Worm (Caenorhabditis elegans) whole organism, late embryonic: ENCODE data around the gene Y44A6D.5.

Experiments
- C08G9.2 ChIP-seq: sonication (generic microtip); optimal IDR thresholded peaks from 2 replicates; lab custom pipeline; 2016; ENCODE audit warnings: mild to moderate bottlenecking, missing genetic modification characterization, moderate library complexity, missing compliant biosample characterization
- K09A11.1 ChIP-seq: sonication (generic microtip); optimal IDR thresholded peaks from 2 replicates; lab custom pipeline; 2017; ENCODE audit warnings: antibody characterized with exemption, mild to moderate bottlenecking, missing genetic modification characterization, missing compliant biosample characterization; ENCODE audit not compliant: insufficient read depth
- Y22D7AL.16 ChIP-seq: sonication (generic microtip); optimal IDR thresholded peaks from 2 replicates; lab custom pipeline; 2016; ENCODE audit warnings: missing genetic modification characterization, missing compliant biosample characterization
- ahr-1 ChIP-seq: sonication (generic microtip); optimal IDR thresholded peaks from 2 replicates; lab custom pipeline; 2016; ENCODE audit warnings: missing genetic modification characterization, missing compliant biosample characterization
- ama-1 ChIP-seq: fragments of 150-350 bp; optimal IDR thresholded peaks from 2 replicates; lab custom pipeline; 2014
- ceh-18 ChIP-seq: sonication (generic microtip); optimal IDR thresholded peaks from 2 replicates; lab custom pipeline; 2016; ENCODE audit warnings: missing genetic modification characterization, missing compliant biosample characterization
- ceh-19 ChIP-seq: fragments of 200-800 bp; sonication (Bioruptor generic); optimal IDR thresholded peaks from 2 replicates; lab custom pipeline; 2018; ENCODE audit warnings: mild to moderate bottlenecking, missing genetic modification characterization, missing compliant biosample characterization
- ceh-2 ChIP-seq: sonication (generic microtip); optimal IDR thresholded peaks from 2 replicates; lab custom pipeline; 2016; ENCODE audit warnings: missing genotype, missing genetic modification characterization, missing compliant biosample characterization
- ceh-24 ChIP-seq: sonication (generic microtip); optimal IDR thresholded peaks from 2 replicates; lab custom pipeline; 2016; ENCODE audit warnings: mild to moderate bottlenecking, missing genetic modification characterization, missing compliant biosample characterization
- ceh-30 ChIP-seq: fragments of 150-350 bp; optimal IDR thresholded peaks from 2 replicates; lab custom pipeline; 2014; ENCODE audit warnings: missing biosample characterization, missing genetic modification characterization
- ceh-31 ChIP-seq: sonication (generic microtip); optimal IDR thresholded peaks from 2 replicates; lab custom pipeline; 2016; ENCODE audit warnings: missing genetic modification characterization, missing compliant biosample characterization
- ceh-34 ChIP-seq: sonication (generic microtip); optimal IDR thresholded peaks from 2 replicates; lab custom pipeline; 2016; ENCODE audit warnings: mild to moderate bottlenecking, missing genetic modification characterization, missing compliant biosample characterization
- ceh-45 ChIP-seq: fragments of 200-800 bp; sonication (Bioruptor generic); IDR thresholded peaks from 2 replicates; pipeline ENCODE4 v1.3.6; 2022; ENCODE audit warnings: missing genetic modification reagents, missing genetic modification characterization, missing compliant biosample characterization
- ceh-48 ChIP-seq: sonication (generic microtip); optimal IDR thresholded peaks from 2 replicates; lab custom pipeline; 2016; ENCODE audit warnings: missing genetic modification characterization, inconsistent platforms, missing compliant biosample characterization
- ceh-9 ChIP-seq: sonication (generic microtip); optimal IDR thresholded peaks from 2 replicates; lab custom pipeline; 2016; ENCODE audit warnings: mild to moderate bottlenecking, missing genetic modification characterization, inconsistent platforms, missing compliant biosample characterization
- che-1 ChIP-seq: sonication (generic microtip); optimal IDR thresholded peaks from 2 replicates; lab custom pipeline; 2016; ENCODE audit warnings: mild to moderate bottlenecking, missing genetic modification characterization, missing compliant biosample characterization
- dve-1 ChIP-seq: sonication (generic microtip); optimal IDR thresholded peaks from 2 replicates; lab custom pipeline; 2017; ENCODE audit warnings: antibody characterized with exemption, mild to moderate bottlenecking, missing genetic modification characterization, missing compliant biosample characterization
- elt-2 ChIP-seq: sonication (generic microtip); optimal IDR thresholded peaks from 2 replicates; lab custom pipeline; 2016; ENCODE audit warnings: missing genetic modification reagents, missing genetic modification characterization, missing compliant biosample characterization
- elt-4 ChIP-seq: sonication (generic microtip); optimal IDR thresholded peaks from 2 replicates; lab custom pipeline; 2016; ENCODE audit warnings: missing genetic modification characterization, missing compliant biosample characterization
- ets-4 ChIP-seq: sonication (generic microtip); optimal IDR thresholded peaks from 2 replicates; lab custom pipeline; 2016; ENCODE audit warnings: missing genetic modification characterization, missing compliant biosample characterization
- eyg-1 ChIP-seq: sonication (generic microtip); optimal IDR thresholded peaks from 2 replicates; lab custom pipeline; 2016; ENCODE audit warnings: missing genotype, missing genetic modification characterization, missing compliant biosample characterization
- fax-1 ChIP-seq: sonication (generic microtip); optimal IDR thresholded peaks from 2 replicates; lab custom pipeline; 2016; ENCODE audit warnings: missing genotype, missing genetic modification characterization, missing compliant biosample characterization
- fkh-10 ChIP-seq: fragments of 150-350 bp; optimal IDR thresholded peaks from 2 replicates; lab custom pipeline; 2014; ENCODE audit warnings: missing biosample characterization, missing genetic modification reagents, missing genetic modification characterization
- fkh-6 ChIP-seq: sonication (generic microtip); optimal IDR thresholded peaks from 2 replicates; lab custom pipeline; 2016; ENCODE audit warnings: missing genetic modification characterization, missing compliant biosample characterization
- hlh-15 ChIP-seq: sonication (generic microtip); optimal IDR thresholded peaks from 2 replicates; lab custom pipeline; 2016; ENCODE audit warnings: missing genetic modification characterization, missing compliant biosample characterization
- hlh-6 ChIP-seq: sonication (generic microtip); optimal IDR thresholded peaks from 2 replicates; lab custom pipeline; 2016; ENCODE audit warnings: missing genotype, missing genetic modification characterization, missing compliant biosample characterization
- lim-6 ChIP-seq: sonication (generic microtip); optimal IDR thresholded peaks from 2 replicates; lab custom pipeline; 2016; ENCODE audit warnings: missing genetic modification characterization, missing compliant biosample characterization
- lin-11 ChIP-seq: fragments of 200-800 bp; sonication (Bioruptor generic); optimal IDR thresholded peaks from 2 replicates; lab custom pipeline; 2018; ENCODE audit warnings: mild to moderate bottlenecking, missing genetic modification characterization, missing compliant biosample characterization
- madf-2 ChIP-seq: sonication (generic microtip); optimal IDR thresholded peaks from 2 replicates; lab custom pipeline; 2017; ENCODE audit warnings: missing genetic modification characterization, missing compliant biosample characterization
- mec-3 ChIP-seq: sonication (generic microtip); optimal IDR thresholded peaks from 2 replicates; lab custom pipeline; 2016; ENCODE audit warnings: borderline replicate concordance, missing genetic modification characterization, missing compliant biosample characterization
- nfya-1 ChIP-seq: sonication (generic microtip); optimal IDR thresholded peaks from 2 replicates; lab custom pipeline; 2017; ENCODE audit warnings: missing genetic modification characterization, mild to moderate bottlenecking, missing compliant biosample characterization, antibody characterized with exemption, moderate library complexity
- nhr-11 ChIP-seq: fragments of 150-350 bp; optimal IDR thresholded peaks from 2 replicates; lab custom pipeline; 2014; ENCODE audit warnings: missing biosample characterization, missing genetic modification characterization
- nhr-232 ChIP-seq: sonication (generic microtip); optimal IDR thresholded peaks from 2 replicates; lab custom pipeline; 2016; ENCODE audit warnings: missing genetic modification characterization, missing compliant biosample characterization
- npax-4 ChIP-seq: sonication (generic microtip); optimal IDR thresholded peaks from 2 replicates; lab custom pipeline; 2016; ENCODE audit warnings: missing genetic modification characterization, missing compliant biosample characterization
- odd-2 ChIP-seq: sonication (generic microtip); optimal IDR thresholded peaks from 2 replicates; lab custom pipeline; 2017; ENCODE audit warnings: antibody characterized with exemption, mild to moderate bottlenecking, missing genetic modification characterization, missing compliant biosample characterization
- pag-3 ChIP-seq: sonication (generic microtip); optimal IDR thresholded peaks from 2 replicates; lab custom pipeline; 2016; ENCODE audit warnings: missing compliant biosample characterization, missing genetic modification characterization, borderline replicate concordance
- pat-9 ChIP-seq: fragments of 200-800 bp; sonication (Bioruptor generic); optimal IDR thresholded peaks from 2 replicates; lab custom pipeline; 2018; ENCODE audit warnings: mild to moderate bottlenecking, missing genetic modification characterization, moderate library complexity, missing compliant biosample characterization
- pha-2 ChIP-seq: sonication (generic microtip); optimal IDR thresholded peaks from 2 replicates; lab custom pipeline; 2017; ENCODE audit warnings: mild to moderate bottlenecking, missing genetic modification characterization, missing compliant biosample characterization
- pros-1 ChIP-seq: fragments of 150-350 bp; optimal IDR thresholded peaks from 2 replicates; lab custom pipeline; 2014; ENCODE audit warnings: missing biosample characterization, missing genetic modification reagents, missing genetic modification characterization
- ref-2 ChIP-seq: sonication (generic microtip); optimal IDR thresholded peaks from 2 replicates; lab custom pipeline; 2016; ENCODE audit warnings: missing genetic modification characterization, missing compliant biosample characterization
- sdc-2 ChIP-seq: sonication (generic microtip); optimal IDR thresholded peaks from 2 replicates; lab custom pipeline; 2016; ENCODE audit warnings: missing genotype, missing genetic modification characterization, missing compliant biosample characterization
- sox-2 ChIP-seq: fragments of 200-800 bp; sonication (Bioruptor generic); IDR thresholded peaks from 2 replicates; pipeline ENCODE4 v1.3.6; 2022; ENCODE audit warnings: missing genetic modification reagents, missing genetic modification characterization, missing compliant biosample characterization
- syd-9 ChIP-seq: sonication (generic microtip); optimal IDR thresholded peaks from 2 replicates; lab custom pipeline; 2016; ENCODE audit warnings: mild to moderate bottlenecking, missing genetic modification characterization, moderate library complexity, missing compliant biosample characterization
- tbx-2 ChIP-seq: sonication (generic microtip); optimal IDR thresholded peaks from 2 replicates; lab custom pipeline; 2016; ENCODE audit warnings: missing genetic modification characterization, missing compliant biosample characterization
- ttx-3 ChIP-seq: sonication (generic microtip); optimal IDR thresholded peaks from 2 replicates; lab custom pipeline; 2016; ENCODE audit warnings: missing genetic modification reagents, missing genetic modification characterization, missing compliant biosample characterization
- unc-3 ChIP-seq, 2 experiments: fragments of 200-800 bp in 1 of 2; sonication (Bioruptor generic) in 1 of 2; sonication (generic microtip) in 1 of 2; conservative IDR thresholded peaks in 1 of 2; optimal IDR thresholded peaks in 1 of 2; 2 replicates each; pipeline versions ENCODE4 v1.3.6 to Lab custom; 2016 to 2022; ENCODE audit warnings: missing compliant biosample characterization in 2 of 2, missing genetic modification characterization in 2 of 2, missing genetic modification reagents in 1 of 2
- unc-42 ChIP-seq: sonication (generic microtip); optimal IDR thresholded peaks from 2 replicates; lab custom pipeline; 2016; ENCODE audit warnings: missing genotype, missing genetic modification characterization, missing compliant biosample characterization
- unc-55 ChIP-seq: sonication (generic microtip); optimal IDR thresholded peaks from 2 replicates; lab custom pipeline; 2017; ENCODE audit warnings: missing biosample characterization, missing genetic modification reagents, missing genetic modification characterization
- zip-5 ChIP-seq: sonication (generic microtip); optimal IDR thresholded peaks from 2 replicates; lab custom pipeline; 2016; ENCODE audit warnings: missing genetic modification characterization, missing compliant biosample characterization
- ztf-16 ChIP-seq: sonication (generic microtip); optimal IDR thresholded peaks from 2 replicates; lab custom pipeline; 2017; ENCODE audit warnings: missing genetic modification characterization, missing compliant biosample characterization

The Y44A6D.5 gene

ce11 chrV:20837765-20838164 is 35.0 kb upstream of the Y44A6D.5 start, which contains the start of gene mrps-12:
Gene mrps-12 (plus strand): TSS chrV:20838080.
- no peak for TF ChIP-seq elt-2 (tag; lab: Kevin White, UChicago)
- no peak for TF ChIP-seq ttx-3
- TF ChIP-seq ceh-2 (tag; lab: Kevin White, UChicago) = no peak
- no peak for TF ChIP-seq pag-3 (tag; lab: Kevin White, UChicago)
- TF ChIP-seq ceh-24 = no peak
- TF ChIP-seq ceh-18 (tag; lab: Kevin White, UChicago) = no peak
- TF ChIP-seq nfya-1 = peak; percentile 1

ce11 chrV:20832554-20832963 is 29.8 kb upstream of the Y44A6D.5 start:
- no peak for TF ChIP-seq ceh-19 (GFP tag; lab: Kevin White, UChicago)
- TF ChIP-seq che-1 = no peak
- TF ChIP-seq zip-5 (tag; lab: Kevin White, UChicago) = peak; percentile 87
- peak; percentile 64 for TF ChIP-seq ceh-48 (tag; lab: Kevin White, UChicago)
- no peak for TF ChIP-seq fkh-10 (GFP tag; lab: Kevin White, UChicago)
- TF ChIP-seq ceh-18 (tag; lab: Kevin White, UChicago) = no peak
- TF ChIP-seq mec-3 = no peak
- no peak for TF ChIP-seq nhr-11
- no peak for TF ChIP-seq pat-9
- no peak for TF ChIP-seq pag-3 (tag; lab: Kevin White, UChicago)
- TF ChIP-seq ahr-1 (tag; lab: Kevin White, UChicago) = peak; percentile 69
- no peak for TF ChIP-seq lim-6 (tag; lab: Kevin White, UChicago)
- TF ChIP-seq ceh-45 (GFP tag; lab: Robert Waterston, UW) = no peak
- no peak for TF ChIP-seq odd-2 (tag; lab: Kevin White, UChicago)
- TF ChIP-seq sdc-2 = no peak
- peak; percentile 72 for TF ChIP-seq ceh-31 (tag; lab: Kevin White, UChicago)
- TF ChIP-seq elt-4 (tag; lab: Kevin White, UChicago) = no peak
- no peak for TF ChIP-seq ref-2 (tag; lab: Kevin White, UChicago)
- TF ChIP-seq ceh-30 (tag; lab: Kevin White, UChicago) = no peak
- TF ChIP-seq ceh-9 = no peak
- peak; percentile 1 for TF ChIP-seq ceh-34 (tag; lab: Kevin White, UChicago)
- TF ChIP-seq elt-2 (tag; lab: Kevin White, UChicago) = peak; percentile 65
- TF ChIP-seq ztf-16 (tag; lab: Kevin White, UChicago) = no peak
- peak; percentile 15 for TF ChIP-seq fkh-6
- no peak for TF ChIP-seq unc-55 (GFP tag; lab: Kevin White, UChicago)
- no peak for TF ChIP-seq eyg-1 (tag; lab: Kevin White, UChicago)
- no peak for TF ChIP-seq npax-4 (tag; lab: Kevin White, UChicago)
- TF ChIP-seq nfya-1 = no peak
- TF ChIP-seq hlh-6 = no peak
- no peak for TF ChIP-seq lin-11 (tag; lab: Kevin White, UChicago)
- TF ChIP-seq pha-2 (tag; lab: Kevin White, UChicago) = peak; percentile 75
- TF ChIP-seq Y22D7AL.16 = no peak
- no peak for TF ChIP-seq pros-1 (tag; lab: Kevin White, UChicago)
- TF ChIP-seq unc-3 (GFP tag; conservative IDR thresholded peaks at IDR 0.05; lab: Robert Waterston, UW) = no peak
- peak; percentile 10 for TF ChIP-seq unc-3 (tag; optimal IDR thresholded peaks at IDR 0.05; lab: Kevin White, UChicago)
- no peak for TF ChIP-seq dve-1 (tag; lab: Kevin White, UChicago)
- TF ChIP-seq K09A11.1 (tag; lab: Kevin White, UChicago) = no peak
- no peak for TF ChIP-seq madf-2 (tag; lab: Kevin White, UChicago)
- TF ChIP-seq nhr-232 (tag; lab: Kevin White, UChicago) = no peak
- TF ChIP-seq ets-4 (tag; lab: Kevin White, UChicago) = peak; percentile 43
- no peak for TF ChIP-seq ama-1 (lab: Kevin White, UChicago)
- no peak for TF ChIP-seq hlh-15 (tag; lab: Kevin White, UChicago)
- TF ChIP-seq ceh-2 (tag; lab: Kevin White, UChicago) = no peak
- TF ChIP-seq fax-1 (tag; lab: Kevin White, UChicago) = peak; percentile 6
- peak; percentile 61 for TF ChIP-seq ttx-3
- no peak for TF ChIP-seq syd-9 (tag; lab: Kevin White, UChicago)
- TF ChIP-seq C08G9.2 (tag; lab: Kevin White, UChicago) = peak; percentile 11
- no peak for TF ChIP-seq sox-2 (GFP tag; lab: Robert Waterston, UW)
- peak; percentile 78 for TF ChIP-seq unc-42 (tag; lab: Kevin White, UChicago)
- TF ChIP-seq tbx-2 (tag; lab: Kevin White, UChicago) = peak; percentile 72
